Fruit fly (Drosophila melanogaster): ENCODE data around the gene eIF2alpha.

eIF2alpha gene

DNA sequence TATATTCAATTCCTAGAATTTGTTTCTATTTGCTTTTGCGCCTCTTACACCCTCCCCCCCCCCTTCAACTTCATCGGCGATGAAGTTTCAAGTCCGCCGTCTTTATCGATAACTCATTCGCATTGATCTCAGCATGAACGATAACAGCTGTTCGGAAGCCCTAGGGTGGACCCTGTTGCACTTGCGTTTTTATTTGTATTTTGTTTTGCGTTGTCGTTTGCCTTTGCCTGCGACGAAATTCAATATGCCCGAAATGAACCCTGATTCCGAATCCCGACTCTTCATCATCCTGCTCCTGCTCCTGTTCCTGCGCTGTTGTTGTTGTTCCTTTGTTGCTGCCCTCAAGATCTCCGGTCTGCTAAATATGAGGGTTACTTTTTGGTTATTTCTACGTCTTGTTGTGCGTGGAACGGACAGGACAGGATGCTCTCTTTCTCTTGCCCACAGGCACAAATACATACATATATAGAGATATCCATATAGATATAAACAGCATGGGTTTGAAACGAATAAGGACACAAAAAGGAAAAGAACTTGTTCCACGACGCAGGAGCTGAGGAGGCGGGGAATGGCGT is 20.2 kb downstream of the eIF2alpha start (continued):
- no peak for TF ChIP-seq CG7368 (GFP tag; optimal IDR thresholded peaks at IDR 0.05)
- TF ChIP-seq dac (GFP tag; optimal IDR thresholded peaks at IDR 0.05): no peak
- TF ChIP-seq cyc (GFP tag; optimal IDR thresholded peaks at IDR 0.05): no peak
- peak; percentile 46 for TF ChIP-seq Eip78C (GFP tag)
- no peak for TF ChIP-seq CG6808 (GFP tag; optimal IDR thresholded peaks at IDR 0.05)
- no peak for TF ChIP-seq Ets96B (tag; optimal IDR thresholded peaks at IDR 0.05)
- peak; percentile 3 for TF ChIP-seq CG3032 (tag; optimal IDR thresholded peaks at IDR 0.05)
- no peak for TF ChIP-seq CG31627 (GFP tag; optimal IDR thresholded peaks at IDR 0.05)
- TF ChIP-seq CG3919 (GFP tag; optimal IDR thresholded peaks at IDR 0.05): no peak
- no peak for TF ChIP-seq Eip93F (GFP tag; optimal IDR thresholded peaks at IDR 0.05)
- no peak for TF ChIP-seq Gug (GFP tag; IDR thresholded peaks at IDR 0.05)
- TF ChIP-seq vri (GFP tag; optimal IDR thresholded peaks at IDR 0.05): no peak
- peak; percentile 49 for TF ChIP-seq svp (GFP tag)
- no peak for TF ChIP-seq Smox (GFP tag; optimal IDR thresholded peaks at IDR 0.05)
- TF ChIP-seq acj6 (GFP tag; optimal IDR thresholded peaks at IDR 0.05): no peak
- TF ChIP-seq CG6854 (GFP tag; optimal IDR thresholded peaks at IDR 0.05): no peak
- TF ChIP-seq achi (GFP tag; optimal IDR thresholded peaks at IDR 0.05): no peak
- no peak for TF ChIP-seq Sox102F (GFP tag; optimal IDR thresholded peaks at IDR 0.05)

DNA sequence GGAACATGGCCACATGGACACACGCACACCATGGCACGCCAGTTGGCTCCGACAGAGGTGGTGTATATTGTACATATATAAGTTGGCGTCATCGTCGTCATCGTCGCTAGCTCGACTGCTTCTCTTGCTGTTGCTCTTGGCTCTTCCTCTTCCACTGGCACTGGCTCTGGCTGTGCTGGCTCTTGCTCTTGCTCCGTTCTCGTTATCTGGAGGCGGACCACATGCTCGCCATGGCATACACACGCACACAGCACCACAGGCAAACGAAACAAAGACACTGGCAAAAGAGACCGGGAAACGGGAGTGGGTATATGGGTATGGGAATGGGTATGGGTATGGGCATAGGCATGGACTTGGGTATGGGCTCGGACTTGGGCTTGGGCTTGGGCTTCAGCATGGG is 21.6 kb downstream of the eIF2alpha start:
- TF ChIP-seq topi (GFP tag; optimal IDR thresholded peaks at IDR 0.05) (no peak), Lpt (GFP tag; optimal IDR thresholded peaks at IDR 0.05) (peak; percentile 9), CG9139 (GFP tag; optimal IDR thresholded peaks at IDR 0.05) (peak; percentile 4), Met (GFP tag; optimal IDR thresholded peaks at IDR 0.05) (no peak), CG11294 (GFP tag; IDR thresholded peaks at IDR 0.05) (no peak), CG1621 (tag; optimal IDR thresholded peaks at IDR 0.05) (no peak), esn (GFP tag; optimal IDR thresholded peaks at IDR 0.05) (no peak), CG8632 (GFP tag; optimal IDR thresholded peaks at IDR 0.05) (no peak), svp (GFP tag) (peak; percentile 67), Hr4 (GFP tag; optimal IDR thresholded peaks at IDR 0.05) (no peak), fd59A (GFP tag; optimal IDR thresholded peaks at IDR 0.05) (no peak), eg (GFP tag; IDR thresholded peaks at IDR 0.05) (no peak), CG6792 (GFP tag; optimal IDR thresholded peaks at IDR 0.05) (no peak), dac (GFP tag; optimal IDR thresholded peaks at IDR 0.05) (no peak), Sox15 (GFP tag; optimal IDR thresholded peaks at IDR 0.05) (no peak), CG4318 (GFP tag; optimal IDR thresholded peaks at IDR 0.05) (no peak), OdsH (GFP tag; optimal IDR thresholded peaks at IDR 0.05) (no peak), Gug (GFP tag; IDR thresholded peaks at IDR 0.05) (no peak), vri (GFP tag; optimal IDR thresholded peaks at IDR 0.05) (no peak), Ets96B (tag; optimal IDR thresholded peaks at IDR 0.05) (no peak), Sox102F (GFP tag; optimal IDR thresholded peaks at IDR 0.05) (no peak), CG10669 (GFP tag; optimal IDR thresholded peaks at IDR 0.05) (no peak), CG6808 (GFP tag; optimal IDR thresholded peaks at IDR 0.05) (no peak), CG7368 (GFP tag; optimal IDR thresholded peaks at IDR 0.05) (no peak), CG31627 (GFP tag; optimal IDR thresholded peaks at IDR 0.05) (no peak), ss (GFP tag; optimal IDR thresholded peaks at IDR 0.05) (peak; percentile 49 to 57), CG3919 (GFP tag; optimal IDR thresholded peaks at IDR 0.05) (no peak), Ets21C (GFP tag; optimal IDR thresholded peaks at IDR 0.05) (no peak), CG8319 (GFP tag; optimal IDR thresholded peaks at IDR 0.05) (no peak), CG34406 (GFP tag; optimal IDR thresholded peaks at IDR 0.05) (no peak), CG6163 (GFP tag; IDR thresholded peaks at IDR 0.05) (peak; percentile 45; the same call in 1 of the 3 replicates), cyc (GFP tag; optimal IDR thresholded peaks at IDR 0.05) (no peak), Smox (GFP tag; optimal IDR thresholded peaks at IDR 0.05) (no peak), CG3032 (tag; optimal IDR thresholded peaks at IDR 0.05) (no peak), Eip93F (GFP tag; optimal IDR thresholded peaks at IDR 0.05) (no peak), CG6276 (GFP tag; optimal IDR thresholded peaks at IDR 0.05) (no peak), Hr39 (GFP tag; optimal IDR thresholded peaks at IDR 0.05) (no peak), pdm3 (GFP tag; optimal IDR thresholded peaks at IDR 0.05) (no peak), CG11762 (GFP tag; optimal IDR thresholded peaks at IDR 0.05; ENCODE audit: insufficient read depth) (no peak), Sox14 (GFP tag; optimal IDR thresholded peaks at IDR 0.05) (peak; percentile 62), CG16779 (tag; optimal IDR thresholded peaks at IDR 0.05) (peak; percentile 20), CG6854 (GFP tag; optimal IDR thresholded peaks at IDR 0.05) (no peak), CG15336 (GFP tag; IDR thresholded peaks at IDR 0.05) (peak; percentile 22; the same call in 1 of the 2 replicates), spab (GFP tag; optimal IDR thresholded peaks at IDR 0.05) (no peak), achi (GFP tag; optimal IDR thresholded peaks at IDR 0.05) (no peak), Blimp-1 (GFP tag; optimal IDR thresholded peaks at IDR 0.05) (no peak)

All from whole organism, prepupa.